Worm (Caenorhabditis elegans) whole organism, young adult: ENCODE results near the gene fut-8.

Experiments used
- F33H1.4 ChIP-seq: fragments of 200-800 bp; sonication (Bioruptor generic); IDR thresholded peaks from 2 replicates; pipeline ENCODE4 v1.3.6; 2022; ENCODE audit warnings: missing genetic modification reagents, missing genetic modification characterization, missing compliant biosample characterization
- ceh-27 ChIP-seq: fragments of 200-800 bp; sonication (Bioruptor generic); optimal IDR thresholded peaks from 2 replicates; lab custom pipeline; 2018; ENCODE audit warnings: mild to moderate bottlenecking, missing genetic modification characterization, moderate library complexity, missing compliant biosample characterization
- sea-2 ChIP-seq: fragments of 200-800 bp; sonication (Bioruptor generic); IDR thresholded peaks from 2 replicates; pipeline ENCODE4 v1.3.6; 2022; ENCODE audit warnings: missing genetic modification characterization, missing compliant biosample characterization

ce11 chrV:6034714-6035113 lies 44.4 kb upstream of the fut-8 start, which contains the start of gene dhs-17:
- no peak for TF ChIP-seq sea-2
- TF ChIP-seq F33H1.4: no peak
- no peak for TF ChIP-seq ceh-27 (GFP tag; lab: Kevin White, UChicago)
